Fruit fly (Drosophila melanogaster) ovary, adult (tissue): ENCODE measurements around the gene CG5961.

Experiments used
- CG17801 ChIP-seq: fragments of 200-800 bp; optimal IDR thresholded peaks from 2 replicates; lab custom pipeline; 2019; ENCODE audit warnings: missing biosample characterization, mild to moderate bottlenecking, missing genetic modification characterization, moderate library complexity; ENCODE audit not compliant: partially characterized antibody

The CG5961 gene

DNA sequence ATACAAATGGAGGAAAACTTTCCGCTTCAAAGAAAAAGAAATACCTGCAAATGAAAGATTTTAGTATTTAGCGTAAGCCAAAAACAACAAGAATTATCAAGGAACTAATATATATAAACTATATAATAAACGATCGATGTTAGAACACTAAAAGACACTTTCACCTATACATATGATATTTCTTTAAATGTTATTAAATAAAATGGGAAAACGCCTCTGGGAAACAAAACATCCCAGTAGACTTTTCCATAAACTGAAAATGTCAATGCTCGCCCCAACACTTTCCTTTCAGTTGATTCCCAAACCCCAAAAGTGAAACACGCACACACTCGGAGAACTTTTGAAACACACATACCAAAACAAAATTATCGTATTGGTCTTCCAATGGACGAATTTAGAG lies 12.7 kb downstream of the CG5961 start, which contains the start of gene vrs:
Gene vrs, plus strand, starts transcription at position 301 of the 400 bp plus-strand sequence.
- no peak for TF ChIP-seq CG17801 (GFP tag; lab: Kevin White, UChicago)

DNA sequence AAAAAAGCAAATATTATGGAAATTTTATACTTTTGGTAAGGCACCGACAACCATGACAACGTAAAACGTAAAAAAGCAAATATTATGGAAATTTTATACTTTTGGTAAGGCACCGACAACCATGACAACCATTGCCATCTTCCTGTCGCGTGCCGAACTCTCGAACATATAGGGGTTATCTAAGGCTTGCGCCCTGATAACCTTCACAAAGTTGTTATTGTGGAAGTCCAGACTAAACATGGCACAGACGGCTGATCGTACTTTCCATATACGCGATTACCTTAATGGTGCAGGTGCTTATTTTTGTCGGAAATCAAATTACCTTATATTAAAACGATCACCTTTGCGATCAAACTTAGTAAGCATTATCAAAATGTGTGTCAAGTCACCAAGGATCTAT lies 14.6 kb downstream of the CG5961 start:
- no peak for TF ChIP-seq CG17801 (GFP tag; lab: Kevin White, UChicago)

DNA sequence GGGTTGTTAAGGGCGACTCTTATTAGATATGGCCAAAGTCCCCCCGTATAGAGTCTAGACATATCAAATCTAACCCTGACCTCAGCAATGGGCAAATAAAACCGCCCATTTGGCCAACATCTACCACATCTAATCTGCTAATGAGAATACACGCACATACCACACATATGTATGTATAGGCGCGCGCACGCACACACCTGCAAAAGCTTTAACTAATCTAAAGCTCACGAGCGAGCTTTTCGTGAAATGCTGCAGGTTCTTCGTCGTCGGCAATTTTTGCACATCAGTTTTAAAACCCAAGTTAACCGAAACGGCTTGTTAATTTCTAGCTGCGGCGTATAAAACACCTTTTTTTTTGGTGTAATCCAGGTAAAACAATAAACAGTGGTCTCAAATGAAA lies 16.3 kb downstream of the CG5961 start:
- TF ChIP-seq CG17801 (GFP tag; lab: Kevin White, UChicago): no peak

DNA sequence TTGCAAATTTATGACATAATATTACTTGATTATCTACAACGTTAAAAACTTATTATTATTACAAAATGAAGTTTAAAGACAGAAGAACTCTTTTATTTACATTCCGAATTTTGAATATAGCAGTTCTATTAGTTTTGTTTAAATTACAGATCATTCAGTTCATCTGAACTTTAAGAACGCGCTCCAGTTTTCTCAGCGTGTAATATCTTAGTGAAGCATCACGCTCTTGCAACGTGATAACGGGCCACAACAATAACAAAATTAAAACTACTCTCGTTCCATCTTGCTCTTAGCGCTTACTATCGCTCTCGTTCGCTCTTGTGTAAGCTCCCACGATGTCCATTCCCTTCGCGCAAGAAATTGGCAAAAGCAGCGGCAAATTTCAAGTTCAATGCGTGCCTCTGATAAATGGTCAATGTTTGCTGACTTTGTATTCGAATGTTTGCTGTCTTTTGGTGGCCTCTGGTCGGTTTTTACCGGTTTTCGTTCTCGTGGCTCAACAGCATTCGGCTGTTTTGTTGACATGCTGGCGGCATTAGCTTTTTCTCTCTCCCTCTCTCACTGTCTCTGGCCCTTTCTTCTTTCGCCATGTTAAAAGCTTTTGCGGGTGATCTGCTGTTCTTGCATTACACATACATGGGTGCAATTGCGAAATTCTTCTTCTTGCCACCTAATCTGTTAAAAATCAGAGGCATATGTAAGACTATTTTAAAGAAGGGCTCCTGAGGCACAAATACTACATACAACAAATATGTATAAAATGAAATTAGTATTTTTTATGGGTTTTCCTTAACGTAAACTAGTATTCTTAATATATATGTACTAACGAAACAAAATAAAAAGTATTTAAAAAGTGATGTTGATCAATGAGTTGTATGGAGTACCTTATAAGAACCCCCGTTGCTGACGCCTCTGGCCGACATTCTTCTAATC lies 17.2 kb downstream of the CG5961 start:
- peak; percentile 87 for TF ChIP-seq CG17801 (GFP tag; lab: Kevin White, UChicago)

DNA sequence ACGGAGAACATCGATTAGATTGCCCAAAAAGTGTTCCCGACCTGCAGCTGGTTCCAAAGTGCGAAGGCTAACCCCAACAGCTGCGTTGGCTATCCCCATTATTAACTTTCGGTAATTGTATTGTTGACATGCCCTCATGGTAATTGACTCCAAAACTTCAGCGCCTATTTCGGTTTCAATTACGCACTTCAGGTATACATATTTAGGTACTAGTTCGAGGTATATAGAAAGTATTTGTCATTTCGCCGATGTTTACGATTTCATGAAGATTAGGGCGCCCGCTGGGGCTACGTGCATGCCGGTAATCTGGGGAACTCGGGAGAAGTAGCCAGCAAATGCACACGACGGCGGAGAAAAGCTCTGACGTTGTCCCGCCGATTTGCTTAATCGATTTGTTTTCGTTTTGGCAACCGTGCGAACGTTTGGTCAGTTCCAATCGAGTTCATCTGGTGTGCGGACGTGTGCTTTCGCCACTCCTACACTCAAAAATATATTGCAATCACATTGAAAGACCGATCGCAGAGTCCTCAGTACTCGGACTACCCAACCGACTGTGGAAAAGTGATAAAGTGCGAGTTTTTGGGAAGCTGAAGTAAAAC lies 19.0 kb downstream of the CG5961 start:
- TF ChIP-seq CG17801 (GFP tag; lab: Kevin White, UChicago): no peak

DNA sequence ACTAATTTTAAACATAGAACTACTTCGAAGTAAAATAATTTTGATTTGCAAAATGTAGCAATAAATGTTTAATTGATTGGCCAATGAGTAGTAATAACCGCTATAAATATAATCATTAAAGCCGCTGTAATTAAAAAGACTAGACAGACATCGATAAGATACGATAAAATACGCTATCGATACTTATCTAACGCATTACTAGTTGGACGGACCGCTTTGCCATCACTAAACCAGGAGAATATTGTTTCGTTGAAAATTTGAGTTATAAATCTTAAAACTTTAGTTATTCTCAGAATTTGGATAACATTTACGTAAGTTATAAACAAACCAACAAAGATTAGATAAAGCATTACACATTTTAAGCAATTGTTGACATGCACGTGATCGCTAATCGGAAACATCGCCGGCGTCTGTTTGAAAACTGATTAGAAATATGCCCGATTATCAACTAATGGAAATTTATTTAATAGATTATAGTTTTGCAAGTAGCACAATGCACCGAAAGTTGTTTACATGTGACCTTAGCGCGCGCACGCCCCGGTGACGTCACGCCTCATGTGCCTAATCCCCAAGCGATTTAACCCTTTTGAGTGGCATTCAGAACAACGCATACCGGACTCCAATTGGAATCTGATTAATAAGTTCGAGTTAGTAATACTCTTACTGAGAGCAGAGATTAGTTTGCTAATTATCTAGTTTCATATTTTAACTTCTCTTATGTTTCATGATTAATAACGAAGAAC lies 20.5 kb downstream of the CG5961 start, which contains the start of gene Desat1:
Gene Desat1, plus strand, starts transcription at position 200 of the 743 bp plus-strand sequence.
- peak; percentile 3 for TF ChIP-seq CG17801 (GFP tag; lab: Kevin White, UChicago)

DNA sequence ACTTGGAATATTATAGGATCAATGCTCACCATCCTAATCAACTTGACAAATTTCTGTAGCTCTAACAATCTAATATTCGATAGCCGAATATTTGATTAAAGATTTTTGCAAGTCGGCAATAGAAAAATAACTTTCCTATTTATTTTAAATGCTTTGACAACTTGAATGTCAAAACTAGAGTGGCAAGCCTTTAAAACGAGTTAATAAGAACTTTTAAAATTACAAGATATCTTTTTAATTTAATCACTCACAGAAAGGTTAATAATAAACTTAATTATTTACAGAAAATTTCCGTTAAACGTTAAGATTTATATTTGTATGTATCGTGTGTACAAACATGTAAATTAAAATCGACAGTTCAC lies 21.1 kb downstream of the CG5961 start, which contains the start of the genes CG17207 and CG46427:
Gene CG17207, minus strand, starts transcription at position 101 of the 362 bp plus-strand sequence.
Gene CG46427, minus strand, starts transcription at position 101 of the 362 bp plus-strand sequence.
- no peak for TF ChIP-seq CG17801 (GFP tag; lab: Kevin White, UChicago)

DNA sequence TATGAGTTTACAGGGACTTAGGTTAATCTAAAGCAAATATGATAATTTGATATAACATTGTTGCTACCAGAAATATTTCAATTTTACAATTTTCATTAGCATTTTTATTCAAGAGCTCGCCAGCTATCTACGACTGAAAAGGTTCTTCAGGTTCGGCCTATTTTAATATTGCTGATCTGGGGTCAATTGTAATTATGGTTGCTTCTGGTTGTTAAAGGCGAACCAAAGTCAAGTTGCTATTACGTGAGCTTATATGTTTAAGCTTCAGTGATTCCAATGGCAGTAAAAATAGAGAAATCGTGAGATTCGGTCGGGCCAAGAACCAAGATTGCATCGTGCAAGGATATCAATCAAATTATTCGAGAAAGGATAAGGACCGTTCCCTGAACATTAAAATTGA lies 24.1 kb downstream of the CG5961 start, which contains the start of gene Desat2:
Gene Desat2, plus strand, starts transcription at position 301 of the 400 bp plus-strand sequence.
- TF ChIP-seq CG17801 (GFP tag; lab: Kevin White, UChicago): no peak

DNA sequence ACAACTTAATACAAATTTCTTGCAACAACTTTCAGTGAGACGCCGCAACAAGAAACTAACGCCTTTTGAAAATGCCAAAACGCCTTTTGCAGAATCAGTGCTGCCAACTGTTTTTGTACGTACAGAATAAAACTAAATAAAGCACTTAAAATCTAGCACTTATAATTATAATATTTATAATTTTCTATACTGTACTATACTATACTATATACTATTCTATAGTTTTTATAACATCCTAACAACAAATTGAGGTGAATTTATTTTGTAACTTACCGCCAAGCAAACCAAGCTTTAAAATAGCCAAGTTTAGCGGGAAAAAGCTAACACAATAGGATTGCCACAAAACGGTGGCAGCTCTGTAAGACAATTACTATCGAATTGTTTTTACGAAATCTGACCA lies 26.3 kb downstream of the CG5961 start, which contains the start of the genes Aos1 and Srlp:
Gene Aos1, minus strand, starts transcription at position 59 of the 400 bp plus-strand sequence.
Gene Srlp, plus strand, starts transcription at position 335 of the 400 bp plus-strand sequence.
- TF ChIP-seq CG17801 (GFP tag; lab: Kevin White, UChicago): peak; percentile 52

DNA sequence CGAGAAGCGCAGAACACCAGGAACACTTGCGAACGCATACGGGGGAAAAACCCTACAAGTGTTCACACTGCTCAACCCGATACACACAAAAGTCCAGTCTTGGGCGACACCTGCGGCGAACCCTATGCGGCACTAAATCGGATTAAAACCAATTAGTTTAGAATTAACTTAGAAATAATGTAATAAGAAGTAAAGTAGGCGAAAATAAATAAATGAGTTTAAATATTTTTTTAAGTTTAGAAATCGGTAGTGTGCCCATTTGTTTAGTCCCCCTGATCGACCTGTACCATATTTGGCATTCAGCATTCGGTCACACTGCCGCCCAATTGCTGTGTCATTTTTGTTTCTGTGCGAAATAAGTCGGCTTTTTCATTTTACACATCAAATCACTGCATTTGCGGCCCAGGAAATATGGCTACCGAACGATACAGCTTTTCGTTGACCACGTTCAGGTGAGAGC lies 29.0 kb downstream of the CG5961 start, which contains the start of gene Prosalpha2:
Gene Prosalpha2, plus strand, starts transcription at position 292 of the 460 bp plus-strand sequence.
- peak; percentile 21 for TF ChIP-seq CG17801 (GFP tag; lab: Kevin White, UChicago)

DNA sequence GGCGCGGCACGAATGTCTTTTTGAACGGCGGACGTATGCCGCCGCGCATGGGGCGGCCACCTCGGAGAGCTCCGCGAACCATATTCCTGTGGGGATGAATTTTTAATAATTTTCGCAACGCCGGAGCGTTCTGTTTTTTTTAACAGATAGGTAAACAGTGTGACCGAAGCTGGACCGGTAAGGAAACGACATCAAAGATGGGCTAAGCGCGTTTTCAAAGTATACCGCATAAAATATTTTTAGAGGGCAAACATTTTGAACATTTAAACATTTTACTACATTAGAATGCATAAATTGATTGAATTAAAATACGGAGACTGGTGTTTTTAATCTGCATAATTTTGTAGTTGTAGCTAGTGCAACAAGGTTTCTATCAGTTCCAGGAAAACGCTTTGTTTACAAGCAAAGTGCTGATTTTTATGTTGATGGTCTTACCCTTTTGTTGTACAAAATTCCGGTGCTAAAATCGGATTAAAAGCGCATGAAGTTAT lies 30.9 kb downstream of the CG5961 start, which contains the start of the genes CG5641 and CG5245:
Gene CG5641, minus strand, starts transcription at position 163 of the 491 bp plus-strand sequence.
Gene CG5245, plus strand, starts transcription at position 441 of the 491 bp plus-strand sequence.
- TF ChIP-seq CG17801 (GFP tag; lab: Kevin White, UChicago): no peak

DNA sequence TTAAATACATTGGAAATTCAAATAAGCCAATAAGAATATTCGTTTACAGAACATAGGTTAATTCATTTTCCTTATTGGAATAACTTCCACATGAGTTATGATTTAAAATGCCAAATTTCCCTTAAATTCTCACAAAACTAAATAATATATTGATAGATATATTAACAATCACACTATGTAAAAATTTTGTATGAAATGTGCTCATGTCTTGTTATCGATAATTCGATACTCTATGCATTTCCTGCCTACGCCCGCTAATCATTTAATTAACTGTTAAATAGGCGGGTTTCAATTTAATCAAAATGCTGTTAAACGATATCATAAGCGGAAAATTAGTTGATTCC lies 33.8 kb downstream of the CG5961 start, which contains the start of gene NANS:
Gene NANS, plus strand, starts transcription at position 269 of the 344 bp plus-strand sequence.
- no peak for TF ChIP-seq CG17801 (GFP tag; lab: Kevin White, UChicago)

DNA sequence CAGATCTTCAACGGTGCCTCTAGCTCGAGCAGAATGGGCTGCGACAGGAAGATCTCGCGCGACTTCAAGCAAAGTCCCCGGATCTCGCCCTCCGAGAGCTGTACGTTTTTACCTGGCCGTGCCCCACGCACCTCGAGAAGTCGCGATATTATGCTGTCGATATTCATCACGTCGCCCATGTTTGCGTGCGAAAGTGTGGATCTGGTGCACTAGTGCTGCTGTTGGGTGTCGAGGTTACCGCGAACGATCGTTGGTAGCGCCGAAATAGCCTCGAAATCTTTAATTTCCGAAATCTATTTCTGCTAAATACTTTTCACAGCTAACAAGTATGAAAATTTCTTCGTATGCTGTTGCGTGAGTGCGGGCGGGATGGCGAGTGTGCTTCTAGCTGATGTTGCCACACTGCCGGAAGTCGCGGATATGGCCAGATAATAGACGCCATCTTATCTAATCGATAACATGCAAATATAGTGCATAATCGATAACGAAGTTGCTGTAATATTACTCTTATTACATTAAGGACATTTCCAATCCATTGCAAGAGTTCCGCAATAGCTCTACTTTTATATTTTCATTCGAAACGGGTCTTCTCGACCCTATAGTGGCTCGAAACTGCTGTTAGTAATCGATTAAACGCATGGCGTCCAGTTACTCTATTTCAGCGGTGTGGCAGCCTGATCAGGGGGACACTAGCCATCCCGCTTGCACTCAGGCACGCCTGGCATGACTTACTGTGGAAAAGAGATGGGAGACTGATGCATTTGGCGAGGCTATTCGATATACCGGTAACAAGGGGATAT lies 34.4 kb downstream of the CG5961 start, which contains the start of gene Pp1-87B:
Gene Pp1-87B, minus strand, starts transcription at position 408 of the 800 bp plus-strand sequence.
- no peak for TF ChIP-seq CG17801 (GFP tag; lab: Kevin White, UChicago)
